Fruit fly (Drosophila melanogaster) Kc167 (cell line): ENCODE results near the gene CG6793.

Experiments used
- Myc ChIP-seq: fragments of >200 bp; optimal IDR thresholded peaks from 2 replicates; lab custom pipeline; 2017; ENCODE audit warnings: missing external identifiers
- h ChIP-seq: fragments of >200 bp; optimal IDR thresholded peaks from 3 replicates; lab custom pipeline; 2018; ENCODE audit warnings: missing external identifiers
- insv ChIP-seq: fragments of >200 bp; optimal IDR thresholded peaks from 3 replicates; lab custom pipeline; 2018; ENCODE audit warnings: missing external identifiers
- psq ChIP-seq: fragments of >200 bp; optimal IDR thresholded peaks from 2 replicates; lab custom pipeline; 2017; ENCODE audit warnings: missing external identifiers

- TF ChIP-seq h (no peak), insv (lab: Kevin White, UChicago) (no peak), Myc (no peak), psq (lab: Kevin White, UChicago) (no peak)
Observed at dm6 chr3L:12073861-12074633, 31.9 kb downstream of the CG6793 start.
